Fruit fly (Drosophila melanogaster): ENCODE results near the gene prg.
A peak's percentile ranks its signal among the peaks of the same experiment; 100 is the strongest.

DNA sequence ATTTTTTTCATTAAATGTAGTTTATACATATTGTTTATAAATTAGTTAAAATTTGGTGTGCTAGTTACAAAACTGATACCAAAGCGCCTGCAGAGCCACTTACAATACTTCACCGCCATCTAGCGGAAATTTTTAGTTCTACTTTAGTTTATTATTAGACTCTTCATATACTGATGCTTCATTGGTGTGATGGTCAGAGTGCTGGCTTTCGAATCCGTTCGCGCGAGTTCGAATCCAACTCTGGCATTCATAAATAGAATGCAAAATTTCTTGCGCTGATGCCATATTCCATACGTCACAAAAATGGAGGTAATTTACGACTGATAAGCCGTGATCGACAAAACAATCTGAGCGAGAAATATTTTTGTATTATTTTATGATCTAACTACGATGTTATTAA is 21.3 kb downstream of the prg start:
- TF ChIP-seq OdsH (GFP tag; optimal IDR thresholded peaks at IDR 0.05) = peak; percentile 7
- TF ChIP-seq dmrt93B (GFP tag; optimal IDR thresholded peaks at IDR 0.05) = no peak
- no peak for TF ChIP-seq Dfd (GFP tag; optimal IDR thresholded peaks at IDR 0.05)
- no peak for TF ChIP-seq usp (GFP tag; optimal IDR thresholded peaks at IDR 0.05)
- TF ChIP-seq br (GFP tag; optimal IDR thresholded peaks at IDR 0.05) = no peak
- TF ChIP-seq foxo (GFP tag; optimal IDR thresholded peaks at IDR 0.05) = no peak
- no peak for TF ChIP-seq ey (GFP tag; optimal IDR thresholded peaks at IDR 0.05)

Measured in whole organism, wandering third instar larva.